Fruit fly (Drosophila melanogaster): ENCODE measurements around the gene Prosalpha2.
"Not testable (repeated sequence)": the region's sequence is repeated elsewhere in the genome, so short reads cannot be mapped to it uniquely, and the experiment has no call there.

Gene Prosalpha2

dm6 chr3R:12454492-12454891 lies 23.4 kb downstream of the Prosalpha2 start:
- TF ChIP-seq sage (GFP tag; optimal IDR thresholded peaks at IDR 0.05): no peak

- TF ChIP-seq foxo (GFP tag; optimal IDR thresholded peaks at IDR 0.05) (no peak), tai (GFP tag; optimal IDR thresholded peaks at IDR 0.05) (no peak), psq (GFP tag; optimal IDR thresholded peaks at IDR 0.05) (no peak), sv (GFP tag; optimal IDR thresholded peaks at IDR 0.05) (no peak), pan (optimal IDR thresholded peaks at IDR 0.05) (no peak)
Observed at dm6 chr3R:12456370-12456940, 25.3 kb downstream of the Prosalpha2 start, which contains the start of gene trus. TSS of gene trus (plus strand) at chr3R:12456573.

- TF ChIP-seq Jra (GFP tag; optimal IDR thresholded peaks at IDR 0.05) (no peak), Rel (GFP tag; optimal IDR thresholded peaks at IDR 0.05) (no peak), Rel (tag; optimal IDR thresholded peaks at IDR 0.05) (peak; percentile 11), Abd-B (GFP tag; optimal IDR thresholded peaks at IDR 0.05) (no peak), psq (GFP tag; optimal IDR thresholded peaks at IDR 0.05) (peak; percentile 91), Myc (optimal IDR thresholded peaks at IDR 0.05) (peak; percentile 23)
Observed at dm6 chr3R:12459879-12460522, 28.9 kb downstream of the Prosalpha2 start, which contains the start of the genes CG5961 and Polr3C. TSS of gene CG5961 (minus strand) at chr3R:12460294. TSS of gene Polr3C (plus strand) at chr3R:12460414.

- not testable (repeated sequence) for TF ChIP-seq OdsH (GFP tag; optimal IDR thresholded peaks at IDR 0.05); Dif (GFP tag; optimal IDR thresholded peaks at IDR 0.05; ENCODE audit: partially characterized antibody); Dfd (GFP tag; optimal IDR thresholded peaks at IDR 0.05)
Observed at dm6 chr3R:12465198-12465597, 34.1 kb downstream of the Prosalpha2 start, which contains the start of gene CG5608. TSS of gene CG5608 (minus strand) at chr3R:12465298.

dm6 chr3R:12467675-12468074 lies 36.6 kb downstream of the Prosalpha2 start, which contains the start of gene Hsp70Ba:
TSS of gene Hsp70Ba (minus strand) at chr3R:12467776.
- not testable (repeated sequence) for TF ChIP-seq Hnf4, br, sv (GFP tag; optimal IDR thresholded peaks at IDR 0.05)

Data from whole organism, wandering third instar larva.